Worm (Caenorhabditis elegans): ENCODE data around the gene T05A8.2.

DNA sequence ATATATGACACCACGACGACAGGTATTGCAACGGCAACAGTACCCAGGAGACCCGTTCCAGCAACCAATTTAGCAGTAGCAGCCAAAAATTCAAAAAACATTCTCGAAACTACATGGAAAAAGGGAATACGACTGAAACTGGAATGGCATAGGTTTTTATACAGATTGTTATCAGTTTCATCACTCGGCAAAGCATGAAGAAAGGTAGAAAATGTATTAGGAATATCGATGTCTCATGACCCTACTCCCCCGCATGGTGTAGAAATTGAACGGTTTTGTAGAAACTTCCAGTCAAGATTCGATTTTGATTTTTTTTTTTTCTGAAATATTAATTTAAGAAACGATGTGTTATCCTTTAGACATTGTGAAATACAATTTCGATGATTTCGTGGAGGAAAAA lies at the start of gene T05A8.2:
- TF ChIP-seq dao-5 (tag; optimal IDR thresholded peaks at IDR 0.05): no peak
- TF ChIP-seq W03F9.2 (tag; optimal IDR thresholded peaks at IDR 0.05): no peak
- no peak for TF ChIP-seq him-1 (tag; optimal IDR thresholded peaks at IDR 0.05)

Measured in whole organism, L4/young adult.